Worm (Caenorhabditis elegans) whole organism, late embryonic: ENCODE data around the gene Y7A5A.2.

Experiments used
- F13H6.1 ChIP-seq: sonication (generic microtip); optimal IDR thresholded peaks from 2 replicates; lab custom pipeline; 2016; ENCODE audit warnings: missing genetic modification characterization, missing compliant biosample characterization
- Y22D7AL.16 ChIP-seq: sonication (generic microtip); optimal IDR thresholded peaks from 2 replicates; lab custom pipeline; 2016; ENCODE audit warnings: missing genetic modification characterization, missing compliant biosample characterization
- ama-1 ChIP-seq: fragments of 150-350 bp; optimal IDR thresholded peaks from 2 replicates; lab custom pipeline; 2014
- ceh-24 ChIP-seq: sonication (generic microtip); optimal IDR thresholded peaks from 2 replicates; lab custom pipeline; 2016; ENCODE audit warnings: mild to moderate bottlenecking, missing genetic modification characterization, missing compliant biosample characterization
- ceh-9 ChIP-seq: sonication (generic microtip); optimal IDR thresholded peaks from 2 replicates; lab custom pipeline; 2016; ENCODE audit warnings: mild to moderate bottlenecking, missing genetic modification characterization, inconsistent platforms, missing compliant biosample characterization
- elt-2 ChIP-seq: sonication (generic microtip); optimal IDR thresholded peaks from 2 replicates; lab custom pipeline; 2016; ENCODE audit warnings: missing genetic modification reagents, missing genetic modification characterization, missing compliant biosample characterization
- fkh-10 ChIP-seq: fragments of 150-350 bp; optimal IDR thresholded peaks from 2 replicates; lab custom pipeline; 2014; ENCODE audit warnings: missing biosample characterization, missing genetic modification reagents, missing genetic modification characterization
- hlh-30 ChIP-seq: sonication (generic microtip); optimal IDR thresholded peaks from 2 replicates; lab custom pipeline; 2017; ENCODE audit warnings: antibody characterized with exemption, missing genetic modification characterization, missing compliant biosample characterization; ENCODE audit not compliant: insufficient read depth
- nhr-11 ChIP-seq: fragments of 150-350 bp; optimal IDR thresholded peaks from 2 replicates; lab custom pipeline; 2014; ENCODE audit warnings: missing biosample characterization, missing genetic modification characterization
- pha-4 ChIP-seq: fragments of 150-350 bp; optimal IDR thresholded peaks from 2 replicates; lab custom pipeline; 2018; ENCODE audit warnings: missing biosample characterization, missing genetic modification reagents, missing genetic modification characterization
- rnt-1 ChIP-seq: sonication (generic microtip); optimal IDR thresholded peaks from 2 replicates; lab custom pipeline; 2016; ENCODE audit warnings: missing genetic modification characterization, missing compliant biosample characterization
- syd-9 ChIP-seq: sonication (generic microtip); optimal IDR thresholded peaks from 2 replicates; lab custom pipeline; 2016; ENCODE audit warnings: mild to moderate bottlenecking, missing genetic modification characterization, moderate library complexity, missing compliant biosample characterization
- unc-55 ChIP-seq: sonication (generic microtip); optimal IDR thresholded peaks from 2 replicates; lab custom pipeline; 2017; ENCODE audit warnings: missing biosample characterization, missing genetic modification reagents, missing genetic modification characterization

DNA sequence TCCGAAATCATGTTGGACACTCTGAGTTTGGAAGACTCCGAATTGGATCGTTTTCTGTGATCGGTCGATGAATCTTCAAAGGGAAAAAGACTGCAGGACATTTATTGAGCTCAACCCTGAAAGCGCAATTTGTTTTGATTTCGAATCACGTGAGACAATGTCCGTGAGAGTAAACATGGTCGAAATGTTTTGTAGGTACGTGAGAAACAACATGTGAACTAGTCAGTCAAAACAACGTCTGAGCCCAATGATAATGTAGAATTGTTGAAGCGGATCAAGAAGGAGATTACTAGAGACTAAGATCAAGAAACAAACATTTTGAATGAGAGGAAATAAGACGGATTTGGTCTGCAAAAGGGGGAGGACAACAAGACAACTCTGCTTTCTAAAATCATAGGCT, 31.5 kb upstream of the Y7A5A.2 start, which contains the start of gene Y7A5A.7:
- TF ChIP-seq Y22D7AL.16 (no peak), nhr-11 (tag; lab: Kevin White, UChicago) (no peak), elt-2 (no peak), syd-9 (no peak), unc-55 (no peak), ceh-24 (no peak), rnt-1 (tag; lab: Kevin White, UChicago) (no peak), ama-1 (lab: Kevin White, UChicago) (no peak), F13H6.1 (tag; lab: Kevin White, UChicago) (no peak), pha-4 (tag; lab: Kevin White, UChicago) (no peak), fkh-10 (GFP tag; lab: Kevin White, UChicago) (no peak), ceh-9 (no peak), hlh-30 (tag; lab: Kevin White, UChicago) (no peak)
